Fruit fly (Drosophila melanogaster) whole organism, embryonic: ENCODE results near the gene yps.

Experiments
- BtbVII ChIP-seq: fragments of 200-800 bp; sonication (Bioruptor generic); optimal IDR thresholded peaks from 3 replicates; lab custom pipeline; 2017; ENCODE audit warnings: missing biosample characterization, mild to moderate bottlenecking, missing genetic modification characterization
- CG10274 ChIP-seq: fragments of 200-800 bp; sonication (Bioruptor generic); optimal IDR thresholded peaks from 3 replicates; lab custom pipeline; 2017; ENCODE audit warnings: missing biosample characterization, mild to moderate bottlenecking, missing genetic modification characterization
- CG11085 ChIP-seq: fragments of 200-800 bp; sonication (Bioruptor generic); IDR thresholded peaks from 2 replicates; pipeline ENCODE4 v1.3.6; 2022; ENCODE audit warnings: missing biosample characterization, missing genetic modification characterization
- CG11695 ChIP-seq: fragments of 200-800 bp; sonication (Bioruptor generic); IDR thresholded peaks from 3 replicates; pipeline ENCODE4 v1.3.6; 2022; ENCODE audit warnings: missing biosample characterization, missing genetic modification characterization
- CG14014 ChIP-seq: fragments of 200-800 bp; sonication (Bioruptor generic); IDR thresholded peaks from 2 replicates; pipeline ENCODE4 v1.3.6; 2022; ENCODE audit warnings: missing biosample characterization, missing genetic modification characterization
- CG14965 ChIP-seq: fragments of 200-800 bp; sonication (Bioruptor generic); optimal IDR thresholded peaks from 2 replicates; lab custom pipeline; 2016; ENCODE audit warnings: missing biosample characterization, missing genetic modification characterization, borderline replicate concordance
- CG16815 ChIP-seq: fragments of 200-800 bp; sonication (Bioruptor generic); optimal IDR thresholded peaks from 3 replicates; lab custom pipeline; 2017; ENCODE audit warnings: missing biosample characterization, mild to moderate bottlenecking, missing genetic modification characterization
- CG17802 ChIP-seq: fragments of 200-800 bp; sonication (Bioruptor generic); optimal IDR thresholded peaks from 2 replicates; lab custom pipeline; 2018; ENCODE audit warnings: missing biosample characterization, mild to moderate bottlenecking, missing genetic modification characterization, moderate library complexity
- CG18476 ChIP-seq: fragments of 200-800 bp; sonication (Bioruptor generic); optimal IDR thresholded peaks from 2 replicates; lab custom pipeline; 2016; ENCODE audit warnings: missing biosample characterization, mild to moderate bottlenecking, missing genetic modification characterization
- CG2678 ChIP-seq: fragments of 200-800 bp; sonication (Bioruptor generic); optimal IDR thresholded peaks from 3 replicates; lab custom pipeline; 2019; ENCODE audit warnings: missing biosample characterization, mild to moderate bottlenecking, missing genetic modification characterization, moderate library complexity
- CG2875 ChIP-seq: fragments of 200-800 bp; sonication (Bioruptor generic); optimal IDR thresholded peaks from 2 replicates; lab custom pipeline; 2017; ENCODE audit warnings: missing biosample characterization, mild to moderate bottlenecking, missing genetic modification characterization, missing genetic modification reagents
- CG3726 ChIP-seq: fragments of 200-800 bp; sonication (Bioruptor generic); IDR thresholded peaks from 3 replicates; pipeline ENCODE4, ENCODE4 v1.3.6; 2022; ENCODE audit warnings: missing biosample characterization, missing genetic modification characterization
- CG4617 ChIP-seq: fragments of 200-800 bp; sonication (Bioruptor generic); optimal IDR thresholded peaks from 3 replicates; lab custom pipeline; 2016; ENCODE audit warnings: missing biosample characterization, missing genetic modification characterization, borderline replicate concordance
- CG5953 ChIP-seq: fragments of 200-800 bp; sonication (Bioruptor generic); IDR thresholded peaks from 2 replicates; pipeline ENCODE4 v1.3.6; 2022; ENCODE audit warnings: missing biosample characterization, missing genetic modification characterization
- CG6254 ChIP-seq: fragments of 200-800 bp; sonication (Bioruptor generic); optimal IDR thresholded peaks from 3 replicates; lab custom pipeline; 2017; ENCODE audit warnings: mild to moderate bottlenecking, missing biosample characterization, missing genetic modification reagents, missing genetic modification characterization
- CG6683 ChIP-seq: fragments of 200-800 bp; sonication (Bioruptor generic); optimal IDR thresholded peaks from 2 replicates; lab custom pipeline; 2017; ENCODE audit warnings: missing biosample characterization, mild to moderate bottlenecking, missing genetic modification characterization, missing genetic modification reagents
- CG6765 ChIP-seq: fragments of 200-800 bp; sonication (Bioruptor generic); optimal IDR thresholded peaks from 3 replicates; lab custom pipeline; 2017; ENCODE audit warnings: missing biosample characterization, mild to moderate bottlenecking, missing genetic modification characterization
- CG7556 ChIP-seq: fragments of 200-800 bp; sonication (Bioruptor generic); optimal IDR thresholded peaks from 2 replicates; lab custom pipeline; 2017; ENCODE audit warnings: missing biosample characterization, mild to moderate bottlenecking, missing genetic modification characterization
- CG8359 ChIP-seq: fragments of 200-800 bp; sonication (Bioruptor generic); optimal IDR thresholded peaks from 2 replicates; lab custom pipeline; 2017; ENCODE audit warnings: missing biosample characterization, mild to moderate bottlenecking, missing genetic modification characterization, borderline replicate concordance
- Camta ChIP-seq: fragments of 200-800 bp; sonication (Bioruptor generic); optimal IDR thresholded peaks from 2 replicates; lab custom pipeline; 2016; ENCODE audit warnings: missing biosample characterization, missing genetic modification characterization
- Doc2 ChIP-seq: fragments of 200-800 bp; sonication (Bioruptor generic); IDR thresholded peaks from 2 replicates; pipeline ENCODE4 v1.3.6; 2022; ENCODE audit warnings: missing biosample characterization, missing genetic modification characterization
- Doc3 ChIP-seq: fragments of 200-800 bp; sonication (Bioruptor generic); IDR thresholded peaks from 3 replicates; pipeline ENCODE4 v1.3.6; 2022; ENCODE audit warnings: missing biosample characterization, missing genetic modification characterization; ENCODE audit not compliant: partially characterized antibody
- E2f1 ChIP-seq: fragments of 200-800 bp; sonication (Bioruptor generic); IDR thresholded peaks from 2 replicates; pipeline ENCODE4 v1.3.6; 2022; ENCODE audit warnings: missing biosample characterization, missing genetic modification characterization
- Fer1 ChIP-seq: fragments of 200-800 bp; sonication (Bioruptor generic); optimal IDR thresholded peaks from 2 replicates; lab custom pipeline; 2017; ENCODE audit warnings: missing biosample characterization, mild to moderate bottlenecking, missing genetic modification characterization
- H2.0 ChIP-seq: fragments of 200-800 bp; sonication (Bioruptor generic); IDR thresholded peaks from 2 replicates; pipeline ENCODE4 v1.3.6; 2022; ENCODE audit warnings: missing biosample characterization, missing genetic modification characterization
- Hand ChIP-seq: fragments of 200-800 bp; sonication (Bioruptor generic); optimal IDR thresholded peaks from 2 replicates; lab custom pipeline; 2017; ENCODE audit warnings: mild to moderate bottlenecking, missing biosample characterization, missing genetic modification reagents, missing genetic modification characterization
- Hr39 ChIP-seq: fragments of >200 bp; optimal IDR thresholded peaks from 2 replicates; lab custom pipeline; 2017
- Lpt ChIP-seq: fragments of >200 bp; optimal IDR thresholded peaks from 2 replicates; lab custom pipeline; 2018; ENCODE audit warnings: missing biosample characterization, missing genetic modification characterization
- MBD-R2 ChIP-seq: fragments of 200-800 bp; sonication (Bioruptor generic); IDR thresholded peaks from 2 replicates; pipeline ENCODE4 v1.3.6; 2022; ENCODE audit warnings: missing biosample characterization, missing genetic modification characterization
- MESR4 ChIP-seq: fragments of 200-800 bp; sonication (Bioruptor generic); optimal IDR thresholded peaks from 2 replicates; lab custom pipeline; 2018; ENCODE audit warnings: missing biosample characterization, mild to moderate bottlenecking, missing genetic modification characterization, moderate library complexity
- Meics ChIP-seq: fragments of 200-800 bp; sonication (Bioruptor generic); optimal IDR thresholded peaks from 2 replicates; lab custom pipeline; 2017; ENCODE audit warnings: missing biosample characterization, mild to moderate bottlenecking, missing genetic modification characterization
- Poxn ChIP-seq: fragments of 200-800 bp; sonication (Bioruptor generic); IDR thresholded peaks from 2 replicates; pipeline ENCODE4 v1.3.6; 2022; ENCODE audit warnings: missing biosample characterization, missing genetic modification characterization
- Taf1 ChIP-seq: fragments of 200-800 bp; sonication (Bioruptor generic); IDR thresholded peaks from 2 replicates; pipeline ENCODE4 v1.3.6; 2022; ENCODE audit warnings: missing biosample characterization, missing genetic modification characterization
- ab ChIP-seq: fragments of 200-800 bp; sonication (Bioruptor generic); optimal IDR thresholded peaks from 2 replicates; lab custom pipeline; 2016; ENCODE audit warnings: missing biosample characterization, missing genetic modification characterization
- ase ChIP-seq: fragments of 200-800 bp; sonication (Bioruptor generic); IDR thresholded peaks from 3 replicates; pipeline ENCODE4 v1.3.6; 2022; ENCODE audit warnings: missing biosample characterization, missing genetic modification characterization
- bigmax ChIP-seq: fragments of 200-800 bp; sonication (Bioruptor generic); optimal IDR thresholded peaks from 2 replicates; lab custom pipeline; 2018; ENCODE audit warnings: missing biosample characterization, mild to moderate bottlenecking, missing genetic modification characterization
- bsh ChIP-seq, 2 experiments: fragments of 200-800 bp; sonication (Bioruptor generic); optimal IDR thresholded peaks; 2 replicates each; lab custom pipeline; 2017 to 2018; ENCODE audit warnings: mild to moderate bottlenecking in 2 of 2, missing biosample characterization in 2 of 2, missing genetic modification characterization in 2 of 2, moderate library complexity in 1 of 2
- cas ChIP-seq: fragments of 200-800 bp; sonication (Bioruptor generic); IDR thresholded peaks from 2 replicates; pipeline ENCODE4 v1.3.6; 2022; ENCODE audit warnings: missing biosample characterization, missing genetic modification characterization
- cg ChIP-seq: fragments of 200-800 bp; sonication (Bioruptor generic); optimal IDR thresholded peaks from 3 replicates; lab custom pipeline; 2019; ENCODE audit warnings: missing biosample characterization, mild to moderate bottlenecking, missing genetic modification characterization, moderate library complexity
- da ChIP-seq: fragments of 200-800 bp; sonication (Bioruptor generic); optimal IDR thresholded peaks from 2 replicates; lab custom pipeline; 2016; ENCODE audit warnings: missing biosample characterization, missing genetic modification characterization
- ftz-f1 ChIP-seq: fragments of 200-800 bp; sonication (Bioruptor generic); optimal IDR thresholded peaks from 2 replicates; lab custom pipeline; 2016; ENCODE audit warnings: missing biosample characterization, missing genetic modification characterization
- gro ChIP-seq: fragments of 200-800 bp; sonication (Bioruptor generic); optimal IDR thresholded peaks from 2 replicates; lab custom pipeline; 2016; ENCODE audit warnings: missing biosample characterization, missing genetic modification characterization
- kay ChIP-seq: fragments of 200-800 bp; sonication (Bioruptor generic); optimal IDR thresholded peaks from 2 replicates; lab custom pipeline; 2016; ENCODE audit warnings: missing biosample characterization, missing genetic modification characterization
- lbe ChIP-seq: fragments of 200-800 bp; sonication (Bioruptor generic); optimal IDR thresholded peaks from 2 replicates; lab custom pipeline; 2016; ENCODE audit warnings: missing biosample characterization, mild to moderate bottlenecking, missing genetic modification characterization
- pfk ChIP-seq: fragments of 200-800 bp; sonication (Bioruptor generic); optimal IDR thresholded peaks from 2 replicates; lab custom pipeline; 2018; ENCODE audit warnings: missing biosample characterization, mild to moderate bottlenecking, missing genetic modification characterization, moderate library complexity
- sens-2 ChIP-seq: fragments of 200-800 bp; sonication (Bioruptor generic); IDR thresholded peaks from 2 replicates; pipeline ENCODE4 v1.3.6; 2022; ENCODE audit warnings: missing biosample characterization, missing genetic modification characterization
- stc ChIP-seq: fragments of 200-800 bp; sonication (Bioruptor generic); IDR thresholded peaks from 2 replicates; pipeline ENCODE4 v1.3.6; 2022; ENCODE audit warnings: missing biosample characterization, missing genetic modification characterization
- tin ChIP-seq: fragments of 200-800 bp; sonication (Bioruptor generic); optimal IDR thresholded peaks from 3 replicates; lab custom pipeline; 2016; ENCODE audit warnings: missing biosample characterization, missing genetic modification characterization
- tll ChIP-seq, 2 experiments: fragments of 200-800 bp in 1 of 2; fragments of >200 bp in 1 of 2; sonication (Bioruptor generic) in 1 of 2; optimal IDR thresholded peaks; 2 replicates each; lab custom pipeline; 2017 to 2019; ENCODE audit warnings: missing biosample characterization in 2 of 2, missing genetic modification characterization in 2 of 2, mild to moderate bottlenecking in 1 of 2, moderate library complexity in 1 of 2

Gene yps

DNA sequence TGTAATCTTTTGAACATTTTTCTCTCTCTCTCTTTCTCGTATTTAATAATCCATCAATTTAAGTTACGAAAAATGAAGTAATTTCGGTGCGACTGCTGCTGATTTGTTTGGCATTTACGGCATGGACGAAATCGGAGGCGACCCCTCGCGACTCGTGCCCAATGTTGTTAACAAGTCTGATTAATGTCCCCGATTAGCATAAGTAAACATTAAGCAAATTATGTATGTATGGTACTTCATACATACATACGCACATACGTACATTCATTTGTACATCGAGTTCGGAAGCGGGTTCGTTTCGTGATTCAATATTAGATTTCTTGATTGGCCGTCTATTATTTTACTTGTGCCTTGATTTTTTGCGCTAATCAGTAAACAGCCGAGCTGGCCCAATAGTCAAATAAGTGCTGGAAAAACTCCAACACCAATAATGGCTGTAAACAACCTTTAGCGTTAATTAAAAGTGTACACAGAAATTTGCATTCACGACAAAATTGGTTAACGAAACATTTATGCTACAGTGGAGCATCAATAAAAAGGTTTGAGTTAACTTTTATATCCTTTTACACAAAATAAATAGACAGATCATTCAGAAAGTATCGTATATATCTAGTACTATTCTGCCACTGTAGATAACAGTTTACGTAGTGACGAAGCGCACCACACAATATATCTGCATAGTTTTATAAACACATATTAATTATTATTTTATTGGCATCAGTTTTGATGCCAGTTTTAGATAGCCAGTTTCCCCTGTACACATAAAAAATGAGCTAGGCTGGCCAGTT is 33.9 kb downstream of the yps start (continued):
- TF ChIP-seq lbe (GFP tag; lab: Kevin White, UChicago) (no peak), sens-2 (no peak), ab (GFP tag; lab: Kevin White, UChicago) (peak; percentile 8), MBD-R2 (GFP tag; lab: Robert Waterston, UW) (peak; percentile 45; the same call in 1 of the 2 replicates), Doc3 (GFP tag; lab: Robert Waterston, UW) (no peak), Camta (GFP tag; lab: Kevin White, UChicago) (no peak), CG2678 (tag; lab: Kevin White, UChicago) (peak; percentile 81), CG11085 (peak; percentile 57; the same call in 1 of the 2 replicates), CG6254 (GFP tag; lab: Kevin White, UChicago) (no peak), ase (GFP tag; lab: Robert Waterston, UW) (no peak), ftz-f1 (no peak), CG10274 (GFP tag; lab: Kevin White, UChicago) (peak; percentile 25), Doc2 (GFP tag; lab: Robert Waterston, UW) (no peak), CG17802 (tag; lab: Kevin White, UChicago) (no peak), CG8359 (GFP tag; lab: Kevin White, UChicago) (no peak), Hr39 (lab: Kevin White, UChicago) (no peak), Poxn (GFP tag; lab: Robert Waterston, UW) (no peak; the same call in 1 of the 2 replicates), tll (GFP tag; optimal IDR thresholded peaks at IDR 0.05; lab: Kevin White, UChicago) (no peak), CG14014 (no peak; the same call in none of the 2 replicates), tin (GFP tag; lab: Kevin White, UChicago) (no peak), cas (GFP tag; lab: Robert Waterston, UW) (no peak), bsh (GFP tag; optimal IDR thresholded peaks at IDR 0.05; lab: Kevin White, UChicago) (no peak), CG2875 (GFP tag; lab: Kevin White, UChicago) (no peak), kay (GFP tag; lab: Kevin White, UChicago) (peak; percentile 44), CG3726 (GFP tag; lab: Robert Waterston, UW) (0 out of 3 replicates have a peak, but pooled peaks have one; percentile 42), Meics (GFP tag; lab: Kevin White, UChicago) (peak; percentile 89), CG16815 (GFP tag; lab: Kevin White, UChicago) (peak; percentile 7), CG11695 (GFP tag; lab: Robert Waterston, UW) (peak; percentile 70; the same call in 2 of the 3 replicates), Taf1 (GFP tag; lab: Robert Waterston, UW) (peak; percentile 66), CG4617 (GFP tag; lab: Kevin White, UChicago) (no peak), bigmax (GFP tag; lab: Kevin White, UChicago) (no peak), Lpt (GFP tag; lab: Kevin White, UChicago) (no peak), E2f1 (GFP tag; lab: Robert Waterston, UW) (peak; percentile 63), CG7556 (GFP tag; lab: Kevin White, UChicago) (peak; percentile 60), BtbVII (GFP tag; lab: Kevin White, UChicago) (peak; percentile 77), MESR4 (no peak), H2.0 (GFP tag; lab: Robert Waterston, UW) (peak; percentile 44; the same call in 1 of the 2 replicates), CG6765 (GFP tag; lab: Kevin White, UChicago) (peak; percentile 60), pfk (GFP tag; lab: Kevin White, UChicago) (no peak), CG14965 (GFP tag; lab: Kevin White, UChicago) (no peak), stc (peak; percentile 54; the same call in 1 of the 2 replicates), gro (GFP tag; lab: Kevin White, UChicago) (peak; percentile 44), CG18476 (GFP tag; lab: Kevin White, UChicago) (no peak), Hand (GFP tag; lab: Kevin White, UChicago) (peak; percentile 43), CG5953 (GFP tag; lab: Robert Waterston, UW) (peak; percentile 44; the same call in 1 of the 2 replicates), da (no peak), cg (no peak), CG6683 (peak; percentile 18), Fer1 (GFP tag; lab: Kevin White, UChicago) (peak; percentile 65)
